Worm (Caenorhabditis elegans) whole organism, late embryonic: ENCODE results near the gene hst-3.2.

Source experiments
- ama-1 ChIP-seq: fragments of 150-350 bp; optimal IDR thresholded peaks from 2 replicates; lab custom pipeline; 2014
- dmd-4 ChIP-seq: sonication (generic microtip); optimal IDR thresholded peaks from 2 replicates; lab custom pipeline; 2016; ENCODE audit warnings: borderline replicate concordance, missing genetic modification characterization, missing compliant biosample characterization
- mec-3 ChIP-seq: sonication (generic microtip); optimal IDR thresholded peaks from 2 replicates; lab custom pipeline; 2016; ENCODE audit warnings: borderline replicate concordance, missing genetic modification characterization, missing compliant biosample characterization

DNA sequence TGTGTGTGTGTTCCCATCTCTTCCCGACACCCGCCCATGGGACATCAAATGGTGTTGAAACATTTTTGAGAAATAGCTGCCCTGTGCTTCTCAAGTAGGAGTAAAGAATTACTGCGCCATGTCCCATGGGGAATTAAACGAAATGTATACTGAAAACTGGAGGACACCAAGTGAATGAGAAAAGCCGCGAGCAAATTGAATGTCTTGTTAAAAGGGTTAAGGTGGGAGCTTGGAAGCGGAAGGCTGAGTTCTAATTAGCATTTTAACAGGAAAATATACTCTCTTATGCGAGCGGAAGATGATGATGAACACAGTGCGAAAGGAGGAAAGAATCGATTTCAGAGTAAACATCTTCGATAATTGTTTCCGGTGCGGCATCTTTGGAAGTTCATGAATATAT is 650 bp upstream of the hst-3.2 start:
- no peak for TF ChIP-seq mec-3 (tag; lab: Kevin White, UChicago)
- TF ChIP-seq ama-1 = no peak
- no peak for TF ChIP-seq dmd-4 (tag; lab: Kevin White, UChicago)
